Fruit fly (Drosophila melanogaster): ENCODE data around the gene CG4074.

DNA sequence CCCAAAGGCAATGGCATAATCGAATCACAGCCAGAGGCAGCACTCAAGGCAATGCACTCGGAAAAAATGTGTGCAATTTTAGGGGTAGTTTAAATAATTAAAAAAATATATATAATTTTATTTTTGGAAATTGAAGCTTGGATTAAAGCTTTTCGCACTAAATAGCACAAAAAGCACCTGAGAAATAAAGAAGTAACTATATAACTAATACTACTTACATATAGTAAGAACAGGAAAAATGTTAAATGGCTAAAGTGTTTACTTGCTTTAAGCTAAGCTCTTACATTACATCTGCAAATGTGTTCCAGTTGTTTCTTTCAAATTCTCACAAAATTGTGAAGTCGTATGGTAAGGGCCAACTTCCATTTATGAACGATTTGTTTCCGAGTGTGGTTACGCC is 29.9 kb downstream of the CG4074 start, which contains the start of gene Gr77a:
- peak; percentile 29 for TF ChIP-seq CG14655 (GFP tag; optimal IDR thresholded peaks at IDR 0.05)
- no peak for TF ChIP-seq CG8301 (tag; optimal IDR thresholded peaks at IDR 0.05)
- TF ChIP-seq CG32121 (GFP tag; IDR thresholded peaks at IDR 0.05), result no peak

Measured in whole organism, pupa.